Worm (Caenorhabditis elegans): ENCODE measurements around the gene cng-3.

The cng-3 gene

DNA sequence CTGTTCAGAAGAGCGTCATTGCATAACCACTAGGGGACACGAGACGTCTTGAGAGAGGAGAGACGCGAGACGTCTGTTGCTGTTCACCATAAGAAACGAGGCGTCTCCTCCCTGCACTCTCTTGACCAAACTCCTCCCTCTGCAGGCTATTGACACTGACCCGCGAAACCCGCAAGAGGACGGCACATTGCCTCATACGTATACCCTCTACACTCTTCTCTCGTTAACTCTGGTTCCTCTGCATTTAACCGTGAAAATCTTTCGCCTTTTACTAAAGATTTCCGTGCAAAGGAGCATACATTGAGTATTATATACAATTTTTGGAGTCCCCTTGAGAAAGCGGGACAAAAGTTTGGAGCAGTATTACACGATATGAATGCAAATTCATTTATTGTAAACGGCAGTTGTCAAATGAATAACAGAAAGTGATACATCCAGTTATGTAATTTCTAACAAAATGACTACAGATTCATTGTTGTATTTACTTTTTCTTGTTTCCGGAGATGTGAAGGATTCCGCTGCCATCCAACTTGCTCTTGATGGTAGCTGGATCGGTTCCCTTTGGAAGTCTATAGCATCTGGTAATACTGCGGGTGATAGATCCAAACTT is 36.3 kb downstream of the cng-3 start (continued):
- TF ChIP-seq hlh-30 (tag; optimal IDR thresholded peaks at IDR 0.05; ENCODE audit: insufficient read depth) (peak; percentile 90), ZK546.5 (tag; optimal IDR thresholded peaks at IDR 0.05) (peak in 1 of 2 experiments; percentile 1), lin-39 (tag; optimal IDR thresholded peaks at IDR 0.05) (no peak), Y48G9A.11 (GFP tag; IDR thresholded peaks at IDR 0.05) (peak; percentile 67), zip-2 (tag; optimal IDR thresholded peaks at IDR 0.05) (peak; percentile 74)

DNA sequence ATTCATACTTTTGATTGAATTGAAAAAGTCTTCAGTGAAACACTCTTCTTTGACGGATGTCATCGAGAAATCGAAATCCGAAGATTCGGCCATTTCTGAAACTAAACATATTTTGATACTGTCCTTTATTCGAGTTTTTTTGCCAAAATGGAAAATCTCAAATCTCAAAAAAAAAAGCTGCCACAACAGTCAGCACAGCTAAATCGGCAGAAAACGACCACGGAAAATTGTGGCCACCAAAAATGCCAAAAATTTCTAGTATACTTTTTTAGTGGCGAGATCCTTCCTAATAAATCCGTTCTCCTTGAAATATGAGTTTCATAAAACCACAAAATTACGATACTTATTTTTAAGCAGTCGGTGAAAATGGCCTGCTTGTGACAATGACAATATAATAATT is 36.9 kb downstream of the cng-3 start, which contains the start of gene F38E11.9:
F38E11.9 (minus strand) TSS at position 101 of the 400 bp plus-strand sequence.
- TF ChIP-seq set-16 (GFP tag; IDR thresholded peaks at IDR 0.05) (no peak), zfp-3 (GFP tag; conservative IDR thresholded peaks at IDR 0.05) (no peak)

DNA sequence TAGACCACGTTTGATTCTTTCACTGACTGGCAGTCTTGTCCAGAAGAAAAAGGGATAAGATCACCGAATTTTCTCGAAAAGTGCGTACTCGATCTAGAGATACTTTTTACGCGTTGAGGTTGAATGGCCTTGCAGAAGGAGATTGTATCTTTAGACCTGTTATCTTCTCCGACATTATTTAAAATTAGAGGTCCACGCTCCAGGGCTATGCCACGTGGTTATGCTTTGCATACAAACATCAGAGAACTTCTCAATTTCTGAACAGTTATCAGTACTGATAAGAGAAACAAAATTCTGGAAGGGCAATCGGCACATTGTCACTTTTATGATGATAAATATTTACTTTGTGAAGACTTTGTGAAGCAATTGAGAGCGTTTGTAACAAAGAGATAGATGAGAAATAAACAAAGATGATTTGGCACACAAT is 38.7 kb downstream of the cng-3 start:
- TF ChIP-seq duxl-1 (tag; optimal IDR thresholded peaks at IDR 0.05; ENCODE audit: poor library complexity) (no peak), nhr-77 (tag; optimal IDR thresholded peaks at IDR 0.05) (peak; percentile 74), ceh-82 (tag; optimal IDR thresholded peaks at IDR 0.05) (no peak), nhr-48 (tag; optimal IDR thresholded peaks at IDR 0.05) (peak; percentile 83), lin-38 (GFP tag; IDR thresholded peaks at IDR 0.05) (peak; percentile 56), mep-1 (tag; optimal IDR thresholded peaks at IDR 0.05) (peak; percentile 68), jun-1 (tag; optimal IDR thresholded peaks at IDR 0.05) (peak; percentile 6), fos-1 (tag; optimal IDR thresholded peaks at IDR 0.05) (no peak), lsy-2 (tag; optimal IDR thresholded peaks at IDR 0.05) (peak in 1 of 2 experiments; percentile 69), nhr-102 (tag; optimal IDR thresholded peaks at IDR 0.05) (peak; percentile 86), lin-15B (tag; optimal IDR thresholded peaks at IDR 0.05) (no peak), T26A8.4 (GFP tag; IDR thresholded peaks at IDR 0.05) (0 out of 2 replicates have a peak, but pooled peaks have one; percentile 44), nhr-25 (tag; optimal IDR thresholded peaks at IDR 0.05; ENCODE audit: borderline replicate concordance, insufficient read depth) (peak; percentile 57), pha-4 (GFP tag; IDR thresholded peaks at IDR 0.05) (peak; percentile 59), pha-4 (tag; optimal IDR thresholded peaks at IDR 0.05) (peak; percentile 78), nhr-111 (GFP tag; optimal IDR thresholded peaks at IDR 0.05) (no peak), daf-16 (GFP tag; optimal IDR thresholded peaks at IDR 0.05) (peak in 1 of 2 experiments; percentile 77), daf-16 (tag; optimal IDR thresholded peaks at IDR 0.05) (peak; percentile 100), sdz-12 (GFP tag; optimal IDR thresholded peaks at IDR 0.05) (peak; percentile 29), ceh-28 (tag; optimal IDR thresholded peaks at IDR 0.05) (no peak), daf-8 (GFP tag; IDR thresholded peaks at IDR 0.05) (no peak), cey-2 (tag; optimal IDR thresholded peaks at IDR 0.05; ENCODE audit: borderline replicate concordance, insufficient read depth) (peak; percentile 68), F37D6.2 (tag; optimal IDR thresholded peaks at IDR 0.05) (no peak), aha-1 (tag) (peak; percentile 90), dmd-6 (GFP tag; IDR thresholded peaks at IDR 0.05) (peak; percentile 91), unc-62 (GFP tag; optimal IDR thresholded peaks at IDR 0.05 in 1 of 2) (peak in 1 of 2 experiments; percentile 99), unc-62 (tag; optimal IDR thresholded peaks at IDR 0.05) (no peak), vab-7 (GFP tag; IDR thresholded peaks at IDR 0.05) (no peak), nhr-11 (tag; optimal IDR thresholded peaks at IDR 0.05) (peak; percentile 15), zip-2 (tag; optimal IDR thresholded peaks at IDR 0.05) (no peak), tra-1 (GFP tag; IDR thresholded peaks at IDR 0.05) (peak; percentile 69; the same call in 1 of the 2 replicates), hif-1 (tag; optimal IDR thresholded peaks at IDR 0.05) (peak in 1 of 2 experiments; percentile 19), F10B5.3 (tag; optimal IDR thresholded peaks at IDR 0.05) (no peak), gei-8 (GFP tag; optimal IDR thresholded peaks at IDR 0.05) (peak; percentile 67), hlh-30 (tag; optimal IDR thresholded peaks at IDR 0.05; ENCODE audit: insufficient read depth) (peak; percentile 76), lin-1 (GFP tag; IDR thresholded peaks at IDR 0.05) (0 out of 2 replicates have a peak, but pooled peaks have one; percentile 8), pqm-1 (tag; optimal IDR thresholded peaks at IDR 0.05) (peak; percentile 74), T20F7.1 (GFP tag; optimal IDR thresholded peaks at IDR 0.05) (peak; percentile 58), nhr-28 (tag; optimal IDR thresholded peaks at IDR 0.05) (peak; percentile 99), spr-1 (tag; optimal IDR thresholded peaks at IDR 0.05) (peak; percentile 0), spr-3 (GFP tag; optimal IDR thresholded peaks at IDR 0.05) (peak; percentile 5)
